Worm (Caenorhabditis elegans): Measurements from ENCODE around the gene nta-1.

The nta-1 gene

ce11 chrII:3759010-3759409 is 15.4 kb upstream of the nta-1 start, which contains the start of gene T24E12.12:
Gene T24E12.12, plus strand, starts transcription at chrII:3759290.
- no peak for TF ChIP-seq fkh-2 (tag; optimal IDR thresholded peaks at IDR 0.05)
- TF ChIP-seq nhr-28 (tag; optimal IDR thresholded peaks at IDR 0.05): no peak
- TF ChIP-seq nhr-237 (tag; optimal IDR thresholded peaks at IDR 0.05): no peak
- TF ChIP-seq ceh-9 (tag; optimal IDR thresholded peaks at IDR 0.05): no peak
- no peak for TF ChIP-seq ceh-28 (tag; optimal IDR thresholded peaks at IDR 0.05)
- TF ChIP-seq unc-39 (tag; optimal IDR thresholded peaks at IDR 0.05): no peak
- no peak for TF ChIP-seq zag-1 (tag; optimal IDR thresholded peaks at IDR 0.05)
- no peak for TF ChIP-seq lin-39 (tag; optimal IDR thresholded peaks at IDR 0.05)
- TF ChIP-seq nfya-1 (tag; optimal IDR thresholded peaks at IDR 0.05; ENCODE audit: insufficient read depth): no peak
- TF ChIP-seq pqm-1 (tag; optimal IDR thresholded peaks at IDR 0.05): no peak

- TF ChIP-seq nhr-43 (tag; optimal IDR thresholded peaks at IDR 0.05; ENCODE audit: poor library complexity, severe bottlenecking) (no peak), pha-4 (tag; optimal IDR thresholded peaks at IDR 0.05) (no peak), nhr-28 (tag; optimal IDR thresholded peaks at IDR 0.05) (no peak), mml-1 (tag; optimal IDR thresholded peaks at IDR 0.05) (no peak), R02D3.7 (tag; optimal IDR thresholded peaks at IDR 0.05) (no peak), snpc-4 (tag; optimal IDR thresholded peaks at IDR 0.05) (no peak), aly-2 (tag; optimal IDR thresholded peaks at IDR 0.05) (no peak), nhr-76 (tag; optimal IDR thresholded peaks at IDR 0.05) (no peak), lsy-12 (tag; optimal IDR thresholded peaks at IDR 0.05) (no peak), egl-5 (tag; optimal IDR thresholded peaks at IDR 0.05) (no peak), nhr-77 (tag; optimal IDR thresholded peaks at IDR 0.05) (no peak), lin-39 (tag; optimal IDR thresholded peaks at IDR 0.05) (no peak), elt-1 (tag; optimal IDR thresholded peaks at IDR 0.05) (no peak), jun-1 (tag; optimal IDR thresholded peaks at IDR 0.05) (no peak), lin-15B (tag; optimal IDR thresholded peaks at IDR 0.05) (no peak), pqm-1 (tag; optimal IDR thresholded peaks at IDR 0.05) (no peak), ceh-16 (tag; optimal IDR thresholded peaks at IDR 0.05) (no peak), ceh-9 (tag; optimal IDR thresholded peaks at IDR 0.05) (no peak), daf-12 (tag; optimal IDR thresholded peaks at IDR 0.05) (no peak)
Measured at ce11 chrII:3757499-3757898, 13.9 kb upstream of the nta-1 start, which contains the start of gene srx-111. Gene srx-111, plus strand, starts transcription at chrII:3757799.

- TF ChIP-seq mdl-1 (tag; optimal IDR thresholded peaks at IDR 0.05) (no peak), elt-2 (tag; optimal IDR thresholded peaks at IDR 0.05) (no peak), elt-1 (tag; optimal IDR thresholded peaks at IDR 0.05) (no peak)
Measured at ce11 chrII:3753598-3753997, 10.0 kb upstream of the nta-1 start, which contains the start of gene rcd-1. Gene rcd-1, plus strand, starts transcription at chrII:3753898.

ce11 chrII:3752184-3752583 is 8.6 kb upstream of the nta-1 start, which contains the start of gene sdz-11:
Gene sdz-11, minus strand, starts transcription at chrII:3752284.
- TF ChIP-seq fkh-10 (GFP tag; optimal IDR thresholded peaks at IDR 0.05) (no peak), elt-1 (tag; optimal IDR thresholded peaks at IDR 0.05) (no peak), ceh-82 (tag; optimal IDR thresholded peaks at IDR 0.05) (no peak), sea-2 (GFP tag; optimal IDR thresholded peaks at IDR 0.05) (no peak), daf-12 (tag; optimal IDR thresholded peaks at IDR 0.05) (no peak), fos-1 (tag; optimal IDR thresholded peaks at IDR 0.05) (no peak), nhr-23 (tag; optimal IDR thresholded peaks at IDR 0.05) (no peak), nhr-25 (tag; optimal IDR thresholded peaks at IDR 0.05) (no peak), nhr-11 (tag; optimal IDR thresholded peaks at IDR 0.05) (no peak), pqm-1 (tag; optimal IDR thresholded peaks at IDR 0.05) (no peak), zag-1 (tag; optimal IDR thresholded peaks at IDR 0.05) (no peak), lsy-12 (tag; optimal IDR thresholded peaks at IDR 0.05) (no peak), egl-5 (tag; optimal IDR thresholded peaks at IDR 0.05) (no peak), nhr-76 (tag; optimal IDR thresholded peaks at IDR 0.05) (no peak), jun-1 (tag; optimal IDR thresholded peaks at IDR 0.05) (no peak), elt-3 (tag; optimal IDR thresholded peaks at IDR 0.05) (no peak)

ce11 chrII:3750685-3751084 is 7.1 kb upstream of the nta-1 start, which contains the start of gene fbxb-91:
Gene fbxb-91, minus strand, starts transcription at chrII:3750785.
- TF ChIP-seq elt-3 (tag; optimal IDR thresholded peaks at IDR 0.05) (no peak), nhr-25 (tag; optimal IDR thresholded peaks at IDR 0.05) (no peak), ztf-11 (tag; optimal IDR thresholded peaks at IDR 0.05) (no peak), mml-1 (tag; optimal IDR thresholded peaks at IDR 0.05) (no peak), nhr-28 (tag; optimal IDR thresholded peaks at IDR 0.05) (no peak), lin-39 (tag; optimal IDR thresholded peaks at IDR 0.05) (no peak), ceh-82 (tag; optimal IDR thresholded peaks at IDR 0.05) (no peak), egl-5 (tag; optimal IDR thresholded peaks at IDR 0.05) (no peak), aly-2 (tag; optimal IDR thresholded peaks at IDR 0.05) (no peak), fkh-2 (tag; optimal IDR thresholded peaks at IDR 0.05) (no peak), egl-27 (tag; optimal IDR thresholded peaks at IDR 0.05) (no peak), pha-4 (tag; optimal IDR thresholded peaks at IDR 0.05) (no peak), nhr-23 (tag; optimal IDR thresholded peaks at IDR 0.05) (no peak), nhr-77 (tag; optimal IDR thresholded peaks at IDR 0.05) (no peak), jun-1 (tag; optimal IDR thresholded peaks at IDR 0.05) (no peak), hmg-11 (tag; optimal IDR thresholded peaks at IDR 0.05) (no peak), snpc-4 (tag; optimal IDR thresholded peaks at IDR 0.05) (no peak), pqm-1 (tag; optimal IDR thresholded peaks at IDR 0.05) (no peak), lsy-12 (tag; optimal IDR thresholded peaks at IDR 0.05) (no peak)

Measured in whole organism, L3 larva.